Worm (Caenorhabditis elegans) whole organism, dauer: Measurements from ENCODE around the gene F55G7.1.

Source experiments
- unc-62 ChIP-seq: sonication (generic microtip); optimal IDR thresholded peaks from 2 replicates; lab custom pipeline; 2017; ENCODE audit warnings: missing biosample characterization, missing genetic modification reagents, missing genetic modification characterization

Gene F55G7.1

DNA sequence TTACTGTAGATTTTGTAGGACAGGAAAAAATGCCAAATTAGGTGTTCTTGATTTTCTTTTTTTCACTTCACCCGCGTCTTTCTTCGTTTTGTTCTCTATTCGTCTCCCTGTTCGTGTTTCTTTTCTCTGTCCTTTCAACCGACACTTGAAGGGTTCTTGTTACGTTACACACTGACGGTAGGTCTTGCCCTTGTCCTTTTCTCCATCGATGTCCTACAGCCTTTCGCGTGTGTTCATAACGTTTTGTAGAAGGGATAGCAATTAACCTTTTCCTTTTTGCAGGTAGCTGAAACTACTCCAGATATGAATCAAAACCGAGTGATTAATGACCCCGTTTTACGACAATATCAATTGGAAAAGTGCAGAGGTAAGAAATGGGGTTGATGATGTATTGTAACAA, at the start of gene F55G7.1:
Gene F55G7.1 (plus strand): TSS at position 276 of the 400 bp plus-strand sequence.
- no peak for TF ChIP-seq unc-62 (GFP tag; lab: Kevin White, UChicago)

ce11 chrX:11875260-11875659, 49.0 kb upstream of the F55G7.1 start, which contains the start of gene Y62H9A.1:
Y62H9A.1 (plus strand) TSS chrX:11875541.
- no peak for TF ChIP-seq unc-62 (GFP tag; lab: Kevin White, UChicago)

DNA sequence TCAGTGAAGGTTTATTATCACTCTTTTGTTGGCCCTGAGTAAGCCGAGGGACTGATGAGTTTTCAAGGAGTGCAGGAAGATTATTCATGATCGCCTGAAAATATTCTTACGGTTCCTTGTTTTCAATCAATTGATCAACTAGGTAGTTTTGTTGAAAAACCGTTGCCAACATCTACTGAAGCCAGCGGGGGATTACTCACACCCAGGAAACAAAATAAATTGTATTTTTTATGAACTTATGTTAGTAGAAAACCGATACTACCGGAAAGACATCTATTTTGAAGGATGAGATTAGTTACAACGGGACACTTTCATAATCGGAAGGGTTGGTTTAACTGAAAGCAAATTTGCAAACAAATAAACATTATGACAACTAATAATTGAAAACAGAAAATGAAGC, 46.1 kb upstream of the F55G7.1 start, which contains the start of gene Y62H9A.2:
Gene Y62H9A.2 (minus strand): TSS at position 101 of the 400 bp plus-strand sequence.
- TF ChIP-seq unc-62 (GFP tag; lab: Kevin White, UChicago) = no peak

ce11 chrX:11879871-11880270, 44.4 kb upstream of the F55G7.1 start, which contains the start of the genes Y62H9A.3 and Y62H9A.4:
Y62H9A.3 (minus strand) TSS chrX:11879971.
Y62H9A.4 (plus strand) TSS chrX:11880126.
- TF ChIP-seq unc-62 (GFP tag; lab: Kevin White, UChicago) = no peak

ce11 chrX:11882800-11883199, 41.4 kb upstream of the F55G7.1 start, which contains the start of the genes Y62H9A.5 and ule-5:
Y62H9A.5 (minus strand) TSS chrX:11882900.
ule-5 (plus strand) TSS chrX:11883127.
- no peak for TF ChIP-seq unc-62 (GFP tag; lab: Kevin White, UChicago)

- no peak for TF ChIP-seq unc-62 (GFP tag; lab: Kevin White, UChicago)
These were observed 38.7 kb upstream of the F55G7.1 start, which contains the start of gene Y62H9A.7 for ce11 chrX:11885577-11885976. Y62H9A.7 (minus strand) TSS chrX:11885677.

ce11 chrX:11892328-11892727, 31.9 kb upstream of the F55G7.1 start, which contains the start of gene Y62H9A.8:
Y62H9A.8 (minus strand) TSS chrX:11892428.
- no peak for TF ChIP-seq unc-62 (GFP tag; lab: Kevin White, UChicago)

- no peak for TF ChIP-seq unc-62 (GFP tag; lab: Kevin White, UChicago)
These were observed 27.5 kb upstream of the F55G7.1 start for ce11 chrX:11896708-11897107.

ce11 chrX:11898040-11898439, 26.2 kb upstream of the F55G7.1 start, which contains the start of gene Y62H9A.9:
Y62H9A.9 (minus strand) TSS chrX:11898140.
- TF ChIP-seq unc-62 (GFP tag; lab: Kevin White, UChicago) = no peak

DNA sequence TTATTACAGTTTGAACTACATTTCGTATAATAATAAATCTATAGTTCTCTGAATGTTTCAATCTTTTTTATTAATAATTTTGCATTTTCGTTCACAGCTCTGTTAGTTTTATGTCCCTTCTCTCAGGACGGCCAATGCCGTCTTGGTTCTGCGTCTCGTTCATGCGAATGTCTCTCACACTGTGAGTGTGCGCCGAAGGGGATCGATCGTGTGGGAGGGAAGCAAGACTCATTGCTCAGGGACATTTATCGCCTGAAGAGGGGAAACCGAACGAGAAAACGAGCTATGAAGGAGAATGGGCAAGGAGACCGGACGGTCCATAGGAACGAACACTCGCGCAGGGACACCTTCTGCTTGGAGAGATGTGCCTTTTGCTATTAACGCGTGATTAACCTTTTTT, 25.2 kb upstream of the F55G7.1 start:
- TF ChIP-seq unc-62 (GFP tag; lab: Kevin White, UChicago) = no peak

DNA sequence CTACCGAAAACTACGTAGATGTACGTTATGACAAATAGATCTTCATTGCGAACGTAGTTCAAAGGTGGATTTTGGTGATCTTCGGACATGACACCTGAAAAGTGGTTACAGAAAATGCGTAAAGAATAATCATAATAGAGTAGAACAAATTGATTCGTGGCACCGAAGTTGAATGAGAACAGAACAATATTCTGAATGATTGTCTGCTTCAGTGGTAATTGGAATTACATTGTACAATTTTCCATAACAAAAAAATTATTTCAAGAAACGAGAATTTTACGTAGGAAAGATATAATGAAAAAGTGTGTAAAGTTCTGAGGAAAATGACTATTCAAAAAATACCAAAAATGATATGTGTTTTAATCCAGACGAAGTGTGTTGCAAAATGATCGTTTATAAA, 21.6 kb upstream of the F55G7.1 start, which contains the start of gene Y62H9A.10:
Gene Y62H9A.10 (minus strand): TSS at position 101 of the 400 bp plus-strand sequence.
- no peak for TF ChIP-seq unc-62 (GFP tag; lab: Kevin White, UChicago)

ce11 chrX:11906626-11907025, 17.6 kb upstream of the F55G7.1 start:
- no peak for TF ChIP-seq unc-62 (GFP tag; lab: Kevin White, UChicago)

DNA sequence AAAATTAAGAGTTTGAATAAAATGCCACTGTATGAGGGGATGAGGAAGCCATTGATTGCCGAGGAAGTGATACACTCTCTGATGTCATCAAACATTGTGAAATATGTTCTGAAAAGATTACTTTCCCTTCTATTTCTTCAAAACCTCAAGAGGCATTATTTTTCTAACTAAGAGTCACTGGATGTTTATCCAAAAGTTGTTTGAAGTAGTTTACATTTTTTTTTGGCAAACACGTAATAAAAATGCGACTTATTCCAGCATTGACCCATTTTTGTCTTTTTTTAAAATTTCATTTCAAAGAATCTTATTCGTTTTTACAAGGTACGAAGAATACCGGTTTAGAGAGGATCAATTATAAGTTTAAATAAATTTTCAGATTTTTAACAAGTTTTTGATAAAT, 17.0 kb upstream of the F55G7.1 start, which contains the start of gene Y62H9A.11:
Gene Y62H9A.11 (minus strand): TSS at position 101 of the 400 bp plus-strand sequence.
- TF ChIP-seq unc-62 (GFP tag; lab: Kevin White, UChicago) = no peak

DNA sequence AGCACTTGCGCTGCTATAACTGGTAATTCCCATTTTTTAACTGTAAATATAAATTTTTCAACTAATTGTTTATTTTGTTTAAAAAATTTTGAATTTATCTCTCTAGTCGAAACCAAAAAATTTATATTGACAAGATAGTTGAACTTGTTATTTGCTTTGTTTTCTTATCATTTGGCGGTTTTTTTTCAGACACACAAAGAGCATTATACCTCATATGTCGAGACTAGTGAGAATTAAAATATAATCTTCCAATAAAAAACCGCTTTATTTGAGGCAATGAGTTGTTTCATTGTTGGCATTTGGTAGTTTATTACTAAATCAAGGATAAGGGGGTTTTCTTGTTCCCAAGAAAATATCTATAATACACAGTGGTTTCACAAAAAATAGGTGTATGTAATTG, 16.0 kb upstream of the F55G7.1 start:
- TF ChIP-seq unc-62 (GFP tag; lab: Kevin White, UChicago) = no peak

DNA sequence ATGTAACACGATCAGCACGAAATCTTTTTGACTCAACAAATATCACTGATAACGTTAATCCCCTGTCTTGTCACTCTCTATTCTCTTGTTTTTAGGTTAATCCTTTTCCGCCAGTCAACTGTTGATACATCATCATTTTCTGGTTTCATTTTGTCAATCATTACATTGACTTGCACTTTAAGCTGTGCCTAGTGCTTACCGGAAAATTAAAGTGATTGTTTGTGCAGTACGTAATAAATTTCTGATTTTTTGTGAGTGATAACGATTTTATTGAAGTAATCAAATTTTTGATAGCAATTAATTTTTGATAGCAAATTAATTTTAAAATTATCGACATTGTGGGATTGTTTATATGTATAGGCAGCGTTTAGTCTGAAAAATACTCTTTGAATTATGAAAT, 15.1 kb upstream of the F55G7.1 start:
- TF ChIP-seq unc-62 (GFP tag; lab: Kevin White, UChicago) = no peak

- no peak for TF ChIP-seq unc-62 (GFP tag; lab: Kevin White, UChicago)
These were observed 14.2 kb upstream of the F55G7.1 start, which contains the start of gene Y62H9A.15 for ce11 chrX:11910046-11910445. Y62H9A.15 (minus strand) TSS chrX:11910145.

DNA sequence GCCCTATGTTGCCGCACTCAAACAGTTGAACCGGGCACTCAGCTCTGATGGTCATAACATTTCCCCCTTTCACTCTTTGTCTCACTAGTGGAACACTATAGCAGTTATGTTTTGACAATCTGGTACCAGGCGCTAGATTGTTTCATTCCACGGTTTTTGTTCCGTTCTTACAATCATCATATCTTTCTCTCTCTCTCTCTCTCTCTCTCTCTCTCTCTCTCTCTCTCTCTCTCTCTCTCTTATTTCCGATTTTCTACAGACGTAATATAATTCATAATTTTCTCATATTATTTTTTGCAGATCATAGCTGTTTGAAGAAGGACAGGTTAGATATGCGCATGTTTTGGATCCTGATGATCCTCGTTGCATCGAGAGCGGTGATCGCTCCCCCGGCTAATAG, 10.4 kb upstream of the F55G7.1 start, which contains the start of gene Y62H9A.12:
Gene Y62H9A.12 (plus strand): TSS at position 301 of the 400 bp plus-strand sequence.
- no peak for TF ChIP-seq unc-62 (GFP tag; lab: Kevin White, UChicago)
